Worm (Caenorhabditis elegans) whole organism, L4/young adult: ENCODE results near the gene spe-49.
A peak's percentile ranks its signal among the peaks of the same experiment; 100 is the strongest.

Experiments used
- W03F9.2 ChIP-seq: fragments of 150-350 bp; optimal IDR thresholded peaks from 2 replicates; lab custom pipeline; 2014; ENCODE audit warnings: missing biosample characterization, missing genetic modification characterization
- dao-5 ChIP-seq: sonication (generic microtip); optimal IDR thresholded peaks from 2 replicates; lab custom pipeline; 2016; ENCODE audit warnings: missing genotype, missing genetic modification characterization, moderate library complexity, missing compliant biosample characterization
- him-1 ChIP-seq: sonication (generic microtip); optimal IDR thresholded peaks from 2 replicates; lab custom pipeline; 2016; ENCODE audit warnings: missing genotype, missing genetic modification reagents, missing genetic modification characterization, missing compliant biosample characterization

Gene spe-49

ce11 chrV:6281175-6281574 is at the start of gene spe-49, which contains the start of gene K12B6.4:
Gene spe-49, plus strand, starts transcription at chrV:6281359.
Gene K12B6.4, minus strand, starts transcription at chrV:6281275.
- no peak for TF ChIP-seq dao-5 (tag; lab: Kevin White, UChicago)
- TF ChIP-seq W03F9.2 (tag; lab: Kevin White, UChicago) = no peak
- no peak for TF ChIP-seq him-1 (tag; lab: Kevin White, UChicago)

ce11 chrV:6231902-6232340 is 49.2 kb upstream of the spe-49 start:
- TF ChIP-seq dao-5 (tag; lab: Kevin White, UChicago) (no peak), W03F9.2 (tag; lab: Kevin White, UChicago) (no peak), him-1 (tag; lab: Kevin White, UChicago) (no peak)

- no peak for TF ChIP-seq dao-5 (tag; lab: Kevin White, UChicago)
- TF ChIP-seq W03F9.2 (tag; lab: Kevin White, UChicago) = no peak
- peak; percentile 10 for TF ChIP-seq him-1 (tag; lab: Kevin White, UChicago)
Observed at ce11 chrV:6232886-6233285, 48.3 kb upstream of the spe-49 start.

DNA sequence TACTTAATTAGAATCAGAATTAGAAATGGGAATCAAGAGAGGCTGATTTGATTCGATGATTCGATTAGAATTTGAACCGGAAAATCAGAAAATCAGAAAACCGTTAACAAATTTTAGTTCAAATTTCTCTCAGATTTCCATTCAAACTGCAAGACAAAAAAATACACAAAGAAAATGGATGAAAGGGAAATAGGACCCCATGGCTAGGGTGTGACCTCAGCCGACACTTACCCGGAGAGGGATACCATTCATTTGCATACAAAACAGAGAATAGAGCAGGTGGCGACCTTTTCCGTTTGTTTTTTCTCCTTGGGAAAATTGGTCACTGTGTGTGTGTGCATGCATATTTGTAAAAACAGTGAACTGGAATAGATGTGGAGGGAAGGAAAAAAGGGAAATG is 47.2 kb upstream of the spe-49 start:
- TF ChIP-seq W03F9.2 (tag; lab: Kevin White, UChicago) = no peak
- no peak for TF ChIP-seq him-1 (tag; lab: Kevin White, UChicago)
- no peak for TF ChIP-seq dao-5 (tag; lab: Kevin White, UChicago)

- TF ChIP-seq W03F9.2 (tag; lab: Kevin White, UChicago) = no peak
- TF ChIP-seq him-1 (tag; lab: Kevin White, UChicago) = no peak
- TF ChIP-seq dao-5 (tag; lab: Kevin White, UChicago) = no peak
Observed at ce11 chrV:6234876-6235275, 46.3 kb upstream of the spe-49 start, which contains the start of gene K08B12.3. Gene K08B12.3, plus strand, starts transcription at chrV:6235176.

DNA sequence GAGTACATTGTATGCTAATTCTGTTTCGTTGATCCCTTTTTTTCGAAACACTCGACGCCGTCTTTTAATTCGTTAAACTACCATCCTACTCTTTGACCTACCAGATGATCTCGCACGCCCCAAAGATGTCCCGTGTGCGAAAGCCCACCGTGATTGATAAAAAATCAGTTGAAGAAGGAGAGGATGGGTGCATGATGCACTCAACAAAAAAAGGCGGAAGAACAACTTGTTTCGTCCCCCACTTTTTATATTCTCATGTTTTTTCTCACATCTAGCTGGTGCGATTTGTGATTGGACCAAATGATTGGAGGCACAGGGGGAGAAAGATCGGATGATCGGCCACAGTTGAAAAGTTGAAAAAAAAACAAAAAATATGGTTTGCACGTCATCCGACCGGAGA is 42.8 kb upstream of the spe-49 start:
- TF ChIP-seq W03F9.2 (tag; lab: Kevin White, UChicago) = no peak
- no peak for TF ChIP-seq him-1 (tag; lab: Kevin White, UChicago)
- TF ChIP-seq dao-5 (tag; lab: Kevin White, UChicago) = no peak

DNA sequence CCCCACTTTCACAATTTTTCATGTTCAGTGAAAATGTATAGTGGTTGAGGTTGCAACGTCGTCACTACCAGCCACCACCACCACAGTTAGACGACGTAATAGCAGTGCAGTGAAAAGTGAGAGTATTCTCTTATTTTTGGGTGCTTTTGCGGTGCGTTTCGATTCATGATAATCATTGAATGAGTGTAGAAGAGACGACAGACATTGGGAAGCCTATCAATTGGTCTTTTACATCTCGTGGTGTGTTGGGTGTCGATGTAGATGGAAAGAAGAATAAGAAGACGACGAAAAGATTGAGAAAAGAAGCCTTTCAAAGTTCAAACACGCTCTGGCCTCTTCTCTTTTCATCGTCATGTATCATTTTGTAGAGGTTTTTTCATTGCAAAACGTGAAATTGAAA is 41.3 kb upstream of the spe-49 start:
- no peak for TF ChIP-seq him-1 (tag; lab: Kevin White, UChicago)
- TF ChIP-seq W03F9.2 (tag; lab: Kevin White, UChicago) = no peak
- TF ChIP-seq dao-5 (tag; lab: Kevin White, UChicago) = no peak

DNA sequence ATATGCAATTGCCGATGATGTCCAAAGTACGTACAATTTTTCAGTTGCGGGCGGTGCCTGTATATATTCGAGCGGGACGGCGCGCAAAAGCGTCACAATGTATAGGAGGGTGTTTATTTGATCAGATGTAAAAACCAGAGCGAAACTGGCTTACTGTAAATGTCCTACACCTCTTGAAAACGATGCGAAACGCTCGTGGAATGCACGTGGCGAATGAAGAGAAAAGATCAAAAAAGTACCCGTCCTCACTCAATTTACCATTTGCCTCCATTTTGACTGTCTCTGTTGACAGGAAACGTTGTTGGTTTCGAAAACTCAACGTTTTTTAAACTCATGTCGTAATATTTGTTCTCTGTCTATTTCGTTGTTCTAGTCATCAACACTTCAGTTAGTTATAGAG is 40.4 kb upstream of the spe-49 start:
- TF ChIP-seq dao-5 (tag; lab: Kevin White, UChicago) (no peak), him-1 (tag; lab: Kevin White, UChicago) (no peak), W03F9.2 (tag; lab: Kevin White, UChicago) (peak; percentile 21)

ce11 chrV:6243260-6243659 is 37.9 kb upstream of the spe-49 start:
- TF ChIP-seq him-1 (tag; lab: Kevin White, UChicago) (no peak), W03F9.2 (tag; lab: Kevin White, UChicago) (no peak), dao-5 (tag; lab: Kevin White, UChicago) (no peak)

- TF ChIP-seq W03F9.2 (tag; lab: Kevin White, UChicago) (no peak), him-1 (tag; lab: Kevin White, UChicago) (peak; percentile 28), dao-5 (tag; lab: Kevin White, UChicago) (no peak)
Observed at ce11 chrV:6244631-6245030, 36.5 kb upstream of the spe-49 start.

- TF ChIP-seq W03F9.2 (tag; lab: Kevin White, UChicago) (peak; percentile 16), him-1 (tag; lab: Kevin White, UChicago) (peak; percentile 46), dao-5 (tag; lab: Kevin White, UChicago) (no peak)
Observed at ce11 chrV:6246454-6246981, 34.6 kb upstream of the spe-49 start, which contains the start of gene dmd-7. Gene dmd-7, plus strand, starts transcription at chrV:6246931.

DNA sequence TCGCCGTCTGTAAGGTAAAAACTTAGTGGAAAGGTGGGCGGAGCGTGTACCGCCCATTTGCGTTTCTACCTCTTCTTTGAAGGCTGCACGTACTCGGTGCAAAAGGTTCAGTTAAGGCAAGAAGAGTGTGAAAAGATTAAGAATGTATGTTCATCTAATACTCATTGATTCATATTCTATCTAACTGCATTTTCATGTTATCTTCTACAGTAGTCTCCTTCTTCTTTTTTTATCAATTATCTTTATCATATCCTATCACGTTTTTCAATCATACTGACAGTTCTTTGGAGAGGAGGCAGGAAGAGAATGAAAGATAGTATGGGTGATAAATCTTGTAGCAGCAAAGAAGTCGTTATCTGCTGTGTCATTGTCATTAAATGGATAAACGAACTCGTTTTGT is 33.8 kb upstream of the spe-49 start:
- TF ChIP-seq dao-5 (tag; lab: Kevin White, UChicago) (no peak), W03F9.2 (tag; lab: Kevin White, UChicago) (no peak), him-1 (tag; lab: Kevin White, UChicago) (no peak)

ce11 chrV:6248714-6249113 is 32.4 kb upstream of the spe-49 start:
- TF ChIP-seq him-1 (tag; lab: Kevin White, UChicago) (no peak), W03F9.2 (tag; lab: Kevin White, UChicago) (no peak), dao-5 (tag; lab: Kevin White, UChicago) (no peak)

ce11 chrV:6249135-6249534 is 32.0 kb upstream of the spe-49 start:
- TF ChIP-seq him-1 (tag; lab: Kevin White, UChicago) (no peak), W03F9.2 (tag; lab: Kevin White, UChicago) (no peak), dao-5 (tag; lab: Kevin White, UChicago) (no peak)
